Worm (Caenorhabditis elegans) whole organism, L4 larva: ENCODE data around the gene arx-2.
"Not testable (repeated sequence)": the region's sequence is repeated elsewhere in the genome, so short reads cannot be mapped to it uniquely, and the experiment has no call there.

Source experiments
- D1046.2 ChIP-seq: fragments of 200-800 bp; sonication (Bioruptor generic); IDR thresholded peaks from 2 replicates; pipeline ENCODE4 v1.3.6; 2022; ENCODE audit warnings: missing genetic modification characterization, missing compliant biosample characterization
- F37D6.2 ChIP-seq: sonication (generic microtip); optimal IDR thresholded peaks from 2 replicates; lab custom pipeline; 2016; ENCODE audit warnings: mild to moderate bottlenecking, missing genetic modification characterization, missing compliant biosample characterization
- F49E8.2 ChIP-seq: sonication (generic microtip); optimal IDR thresholded peaks from 2 replicates; lab custom pipeline; 2016; ENCODE audit warnings: missing compliant biosample characterization, mild to moderate bottlenecking, missing genetic modification characterization, borderline replicate concordance
- T20F7.1 ChIP-seq: fragments of 200-800 bp; sonication (Bioruptor generic); optimal IDR thresholded peaks from 2 replicates; lab custom pipeline; 2018; ENCODE audit warnings: mild to moderate bottlenecking, missing genetic modification characterization, missing compliant biosample characterization
- Y48G9A.11 ChIP-seq: fragments of 200-800 bp; sonication (Bioruptor generic); IDR thresholded peaks from 2 replicates; pipeline ENCODE4 v1.3.6; 2022; ENCODE audit warnings: missing genetic modification reagents, missing genetic modification characterization, missing compliant biosample characterization
- Y75B8A.6 ChIP-seq: fragments of 200-800 bp; sonication (Bioruptor generic); IDR thresholded peaks from 2 replicates; pipeline ENCODE4 v1.3.6; 2022; ENCODE audit warnings: missing genetic modification reagents, missing genetic modification characterization, missing compliant biosample characterization
- aha-1 ChIP-seq: fragments of 150-350 bp; peaks from one replicate; lab custom pipeline; 2014; ENCODE audit warnings: missing biosample characterization, missing genetic modification characterization
- aly-2 ChIP-seq: sonication (generic microtip); optimal IDR thresholded peaks from 2 replicates; lab custom pipeline; 2018; ENCODE audit warnings: missing biosample characterization, missing genetic modification characterization
- ama-1 ChIP-seq: fragments of 150-350 bp; optimal IDR thresholded peaks from 2 replicates; lab custom pipeline; 2014; ENCODE audit warnings: inconsistent platforms, mixed read lengths
- ceh-20 ChIP-seq: fragments of 200-800 bp; sonication (Bioruptor generic); IDR thresholded peaks from 2 replicates; pipeline ENCODE4 v1.3.6; 2022; ENCODE audit warnings: missing genetic modification reagents, missing genetic modification characterization, missing compliant biosample characterization
- ceh-28 ChIP-seq: fragments of 150-350 bp; optimal IDR thresholded peaks from 2 replicates; lab custom pipeline; 2014; ENCODE audit warnings: missing biosample characterization, missing genetic modification reagents, missing genetic modification characterization
- ctbp-1 ChIP-seq: fragments of 200-800 bp; sonication (Bioruptor generic); IDR thresholded peaks from 2 replicates; pipeline ENCODE4 v1.3.6; 2022; ENCODE audit warnings: missing genetic modification reagents, missing genetic modification characterization, missing compliant biosample characterization
- daf-16 ChIP-seq, 3 experiments: sonication (generic microtip); optimal IDR thresholded peaks; 2 replicates each; lab custom pipeline; 2016 to 2017; ENCODE audit warnings: missing genetic modification characterization in 3 of 3, missing genetic modification reagents in 3 of 3, mild to moderate bottlenecking in 2 of 3, missing compliant biosample characterization in 2 of 3, missing biosample characterization in 1 of 3, moderate library complexity in 1 of 3
- dmd-6 ChIP-seq: fragments of 200-800 bp; sonication (Bioruptor generic); IDR thresholded peaks from 2 replicates; pipeline ENCODE4 v1.3.6; 2022; ENCODE audit warnings: missing genetic modification reagents, missing genetic modification characterization, missing compliant biosample characterization
- dve-1 ChIP-seq: sonication (generic microtip); optimal IDR thresholded peaks from 2 replicates; lab custom pipeline; 2017; ENCODE audit warnings: antibody characterized with exemption, mild to moderate bottlenecking, missing genetic modification characterization, missing compliant biosample characterization; ENCODE audit not compliant: insufficient read depth
- egl-27 ChIP-seq: sonication (generic microtip); optimal IDR thresholded peaks from 3 replicates; lab custom pipeline; 2017; ENCODE audit warnings: missing biosample characterization, missing genetic modification reagents, missing genetic modification characterization
- fkh-10 ChIP-seq: fragments of 150-350 bp; optimal IDR thresholded peaks from 2 replicates; lab custom pipeline; 2014; ENCODE audit warnings: missing biosample characterization, missing genetic modification reagents, missing genetic modification characterization
- hif-1 ChIP-seq, 2 experiments: sonication (generic microtip); optimal IDR thresholded peaks; 2 replicates each; lab custom pipeline; 2016 to 2017; ENCODE audit warnings: missing compliant biosample characterization in 2 of 2, missing genetic modification characterization in 2 of 2, missing genetic modification reagents in 2 of 2, missing genotype in 2 of 2, mild to moderate bottlenecking in 1 of 2
- jun-1 ChIP-seq: fragments of 150-350 bp; optimal IDR thresholded peaks from 2 replicates; lab custom pipeline; 2014; ENCODE audit warnings: missing biosample characterization, missing genetic modification reagents, missing genetic modification characterization
- lin-1 ChIP-seq: fragments of 200-800 bp; sonication (Bioruptor generic); IDR thresholded peaks from 2 replicates; pipeline ENCODE4 v1.3.6; 2022; ENCODE audit warnings: missing genetic modification reagents, missing genetic modification characterization, missing compliant biosample characterization
- lin-13 ChIP-seq: fragments of 150-350 bp; optimal IDR thresholded peaks from 2 replicates; lab custom pipeline; 2014; ENCODE audit warnings: missing biosample characterization, missing genetic modification reagents, missing genetic modification characterization
- lin-29 ChIP-seq: fragments of 200-800 bp; sonication (Bioruptor generic); IDR thresholded peaks from 2 replicates; pipeline ENCODE4 v1.3.6; 2022; ENCODE audit warnings: missing genetic modification reagents, missing genetic modification characterization, missing compliant biosample characterization
- lin-38 ChIP-seq: fragments of 200-800 bp; sonication (Bioruptor generic); IDR thresholded peaks from 2 replicates; pipeline ENCODE4 v1.3.6; 2022; ENCODE audit warnings: missing genetic modification reagents, missing genetic modification characterization, missing compliant biosample characterization
- lsy-2 ChIP-seq, 2 experiments: fragments of 150-350 bp in 1 of 2; sonication (generic microtip) in 1 of 2; optimal IDR thresholded peaks; 2 replicates each; lab custom pipeline; 2014 to 2017; ENCODE audit warnings: missing biosample characterization in 2 of 2, missing genetic modification characterization in 2 of 2
- madf-9 ChIP-seq: fragments of 200-800 bp; sonication (Bioruptor generic); conservative IDR thresholded peaks from 2 replicates; pipeline ENCODE4 v1.3.6; 2022; ENCODE audit warnings: missing genetic modification reagents, missing genetic modification characterization, missing compliant biosample characterization
- mdt-29 ChIP-seq: fragments of 200-800 bp; sonication (Bioruptor generic); IDR thresholded peaks from 2 replicates; pipeline ENCODE4 v1.3.6; 2022; ENCODE audit warnings: missing genetic modification reagents, missing genetic modification characterization, missing compliant biosample characterization
- mep-1 ChIP-seq: fragments of 150-350 bp; sonication (generic microtip); optimal IDR thresholded peaks from 3 replicates; lab custom pipeline; 2014; ENCODE audit warnings: missing biosample characterization, missing genetic modification characterization
- mes-2 ChIP-seq: sonication (generic microtip); optimal IDR thresholded peaks from 2 replicates; lab custom pipeline; 2016; ENCODE audit warnings: missing genotype, mild to moderate bottlenecking, missing genetic modification characterization, missing compliant biosample characterization; ENCODE audit not compliant: poor library complexity, severe bottlenecking
- mxl-3 ChIP-seq: fragments of 200-800 bp; sonication (Bioruptor generic); optimal IDR thresholded peaks from 2 replicates; lab custom pipeline; 2018; ENCODE audit warnings: mild to moderate bottlenecking, missing genetic modification characterization, missing compliant biosample characterization
- nhr-10 ChIP-seq: fragments of 150-350 bp; optimal IDR thresholded peaks from 2 replicates; lab custom pipeline; 2014; ENCODE audit warnings: missing biosample characterization, missing genetic modification characterization
- nhr-42 ChIP-seq: fragments of 200-800 bp; sonication (Bioruptor generic); IDR thresholded peaks from 2 replicates; pipeline ENCODE4 v1.3.6; 2022; ENCODE audit warnings: missing genetic modification characterization, missing compliant biosample characterization
- nhr-48 ChIP-seq: sonication (generic microtip); optimal IDR thresholded peaks from 2 replicates; lab custom pipeline; 2016; ENCODE audit warnings: mild to moderate bottlenecking, missing genetic modification characterization, missing compliant biosample characterization
- nhr-6 ChIP-seq: fragments of 150-350 bp; optimal IDR thresholded peaks from 2 replicates; lab custom pipeline; 2014; ENCODE audit warnings: missing biosample characterization, missing genetic modification characterization
- nhr-76 ChIP-seq: fragments of 150-350 bp; optimal IDR thresholded peaks from 2 replicates; lab custom pipeline; 2014; ENCODE audit warnings: missing biosample characterization, missing genetic modification characterization
- nhr-77 ChIP-seq: fragments of 150-350 bp; optimal IDR thresholded peaks from 2 replicates; lab custom pipeline; 2014; ENCODE audit warnings: missing biosample characterization, missing genetic modification characterization
- pha-4 ChIP-seq, 2 experiments: fragments of 150-350 bp in 1 of 2; fragments of 200-800 bp in 1 of 2; sonication (Bioruptor generic) in 1 of 2; IDR thresholded peaks in 1 of 2; optimal IDR thresholded peaks in 1 of 2; 2 replicates each; pipeline versions ENCODE4 v1.3.6 to Lab custom; 2014 to 2022; ENCODE audit warnings: missing genetic modification characterization in 2 of 2, missing genetic modification reagents in 2 of 2, missing biosample characterization in 1 of 2, missing compliant biosample characterization in 1 of 2
- rbr-2 ChIP-seq: sonication (generic microtip); optimal IDR thresholded peaks from 2 replicates; lab custom pipeline; 2016; ENCODE audit warnings: missing genotype, missing genetic modification characterization, missing compliant biosample characterization
- saeg-2 ChIP-seq: fragments of 200-800 bp; sonication (Bioruptor generic); IDR thresholded peaks from 2 replicates; pipeline ENCODE4 v1.3.6; 2022; ENCODE audit warnings: missing genetic modification reagents, missing genetic modification characterization, missing compliant biosample characterization
- set-16 ChIP-seq: fragments of 200-800 bp; sonication (Bioruptor generic); IDR thresholded peaks from 2 replicates; pipeline ENCODE4 v1.3.6; 2022; ENCODE audit warnings: missing genetic modification reagents, missing genetic modification characterization, missing compliant biosample characterization
- snpc-1.2 ChIP-seq: fragments of 200-800 bp; sonication (Bioruptor generic); IDR thresholded peaks from 2 replicates; pipeline ENCODE4 v1.3.6; 2022; ENCODE audit warnings: missing genetic modification reagents, missing genetic modification characterization, missing compliant biosample characterization
- spr-1 ChIP-seq: sonication (generic microtip); optimal IDR thresholded peaks from 2 replicates; lab custom pipeline; 2016; ENCODE audit warnings: mild to moderate bottlenecking, missing genetic modification characterization, missing compliant biosample characterization
- spr-3 ChIP-seq: fragments of 200-800 bp; sonication (Bioruptor generic); optimal IDR thresholded peaks from 2 replicates; lab custom pipeline; 2018; ENCODE audit warnings: mild to moderate bottlenecking, missing genetic modification characterization, missing compliant biosample characterization
- vab-7 ChIP-seq: fragments of 200-800 bp; sonication (Bioruptor generic); IDR thresholded peaks from 2 replicates; pipeline ENCODE4 v1.3.6; 2022; ENCODE audit warnings: missing genetic modification reagents, missing genetic modification characterization, missing compliant biosample characterization
- zag-1 ChIP-seq: fragments of 150-350 bp; optimal IDR thresholded peaks from 2 replicates; lab custom pipeline; 2014; ENCODE audit warnings: missing biosample characterization, missing genetic modification characterization
- zip-11 ChIP-seq: fragments of 200-800 bp; sonication (Bioruptor generic); IDR thresholded peaks from 2 replicates; pipeline ENCODE4 v1.3.6; 2022; ENCODE audit warnings: missing genetic modification characterization, missing compliant biosample characterization

arx-2 gene

DNA sequence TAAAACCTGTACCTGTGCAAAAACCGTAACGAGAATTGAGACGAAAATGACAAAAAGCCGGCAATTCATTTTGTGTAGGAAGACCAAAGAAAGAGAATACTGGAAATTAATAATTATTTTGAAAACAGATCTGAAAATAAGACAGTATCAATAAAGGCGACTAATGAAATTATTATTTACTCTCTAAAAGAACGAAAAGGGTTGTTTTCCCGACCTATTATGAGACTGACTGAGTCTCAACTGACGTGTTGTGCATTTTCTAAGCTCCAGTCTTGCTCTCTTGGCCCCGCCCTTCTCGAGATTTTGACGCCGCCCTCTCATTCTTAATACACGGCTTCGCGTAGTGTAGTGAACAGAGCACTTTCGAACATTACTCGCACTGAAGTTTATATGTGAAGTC is 11.9 kb upstream of the arx-2 start, which contains the start of gene K07C5.9:
K07C5.9 (minus strand) TSS at position 101 of the 400 bp plus-strand sequence.
- TF ChIP-seq nhr-6 (tag; lab: Kevin White, UChicago) (no peak), saeg-2 (GFP tag; lab: Robert Waterston, UW) (no peak), mes-2 (tag; lab: Kevin White, UChicago) (peak; percentile 8), jun-1 (tag; lab: Kevin White, UChicago) (no peak), lin-38 (0 out of 2 replicates have a peak, but pooled peaks have one; percentile 10), lsy-2 (tag; optimal IDR thresholded peaks at IDR 0.05; lab: Kevin White, UChicago) (no peak), zag-1 (no peak), aly-2 (no peak), mdt-29 (no peak), lin-13 (GFP tag; lab: Kevin White, UChicago) (no peak), egl-27 (no peak), nhr-76 (tag; lab: Kevin White, UChicago) (no peak), dve-1 (tag; lab: Kevin White, UChicago) (no peak), set-16 (GFP tag; lab: Robert Waterston, UW) (no peak), nhr-77 (tag; lab: Kevin White, UChicago) (no peak), spr-3 (GFP tag; lab: Kevin White, UChicago) (no peak), ceh-28 (tag; lab: Kevin White, UChicago) (no peak), F49E8.2 (tag; lab: Kevin White, UChicago) (no peak), ama-1 (lab: Kevin White, UChicago) (no peak), fkh-10 (GFP tag; lab: Kevin White, UChicago) (no peak), daf-16 (GFP tag; optimal IDR thresholded peaks at IDR 0.05; lab: Kevin White, UChicago) (no peak), daf-16 (tag; optimal IDR thresholded peaks at IDR 0.05; lab: Kevin White, UChicago) (peak; percentile 25)

DNA sequence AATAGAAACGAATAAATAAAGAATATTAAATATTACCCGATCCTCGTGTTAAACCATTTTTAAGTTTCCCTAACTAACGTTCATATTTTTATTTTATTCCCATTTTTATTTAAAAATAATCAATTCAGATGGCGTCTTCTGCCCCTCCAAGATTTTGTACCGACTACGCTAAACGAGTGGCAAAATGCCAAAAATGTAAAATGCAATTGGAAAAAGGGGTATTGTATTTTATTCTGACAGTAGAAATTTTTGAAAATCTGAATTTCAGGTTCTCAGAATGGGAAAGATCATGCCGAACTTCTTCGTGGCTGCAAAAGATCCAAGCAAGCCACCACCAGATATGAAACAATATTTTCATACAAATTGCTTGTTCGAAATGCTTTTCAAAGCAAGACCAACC is 4.7 kb upstream of the arx-2 start, which contains the start of gene K07C5.3:
K07C5.3 (plus strand) TSS at position 129 of the 400 bp plus-strand sequence.
- TF ChIP-seq lin-38 (peak; percentile 27; the same call in 1 of the 2 replicates), vab-7 (GFP tag; lab: Robert Waterston, UW) (peak; percentile 12; the same call in 1 of the 2 replicates), nhr-10 (no peak), egl-27 (no peak), nhr-48 (no peak)

DNA sequence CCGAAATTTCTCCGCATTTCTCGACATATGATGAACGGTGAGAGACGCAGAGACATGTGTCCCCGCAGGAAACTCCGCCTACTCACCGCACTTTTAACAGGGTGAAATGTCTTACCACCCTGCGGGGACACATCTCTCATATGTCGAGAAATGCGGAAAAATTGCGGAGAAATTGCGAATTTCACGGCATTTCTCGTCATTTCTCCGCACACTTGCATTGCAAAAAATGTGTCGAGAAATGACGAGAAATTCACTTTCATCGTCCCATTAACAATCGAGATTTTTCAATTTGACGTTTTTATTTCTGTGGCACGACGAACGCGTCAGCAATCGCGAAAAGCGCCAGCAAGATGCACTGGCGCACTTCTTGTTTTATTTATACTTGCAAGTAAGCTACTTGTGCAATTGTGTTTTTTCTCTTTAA is 3.8 kb upstream of the arx-2 start, which contains the start of gene K07C5.13:
K07C5.13 (plus strand) TSS at position 151 of the 424 bp plus-strand sequence.
- peak; percentile 95 for TF ChIP-seq ceh-20 (GFP tag; lab: Robert Waterston, UW)
- TF ChIP-seq D1046.2 (GFP tag; lab: Robert Waterston, UW) = peak; percentile 89
- TF ChIP-seq daf-16 (GFP tag; optimal IDR thresholded peaks at IDR 0.05; lab: Kevin White, UChicago) = peak in 1 of 2 experiments; percentile 51
- TF ChIP-seq daf-16, pha-4 (tag; optimal IDR thresholded peaks at IDR 0.05; lab: Kevin White, UChicago): not testable (repeated sequence)
- TF ChIP-seq lin-1 (GFP tag; lab: Robert Waterston, UW) = peak; percentile 84
- peak; percentile 71 for TF ChIP-seq spr-1 (tag; lab: Kevin White, UChicago)
- peak; percentile 94 for TF ChIP-seq Y75B8A.6 (GFP tag; lab: Robert Waterston, UW)
- 0 out of 2 replicates have a peak, but pooled peaks have one; percentile 23 for TF ChIP-seq zip-11 (GFP tag; lab: Robert Waterston, UW)
- peak in 1 of 2 experiments; percentile 21 for TF ChIP-seq lsy-2 (tag; optimal IDR thresholded peaks at IDR 0.05; lab: Kevin White, UChicago)
- peak; percentile 93 for TF ChIP-seq dmd-6
- peak; percentile 89 for TF ChIP-seq Y48G9A.11
- TF ChIP-seq set-16 (GFP tag; lab: Robert Waterston, UW) = peak; percentile 63
- peak; percentile 78 for TF ChIP-seq mes-2 (tag; lab: Kevin White, UChicago)
- TF ChIP-seq nhr-42 (GFP tag; lab: Robert Waterston, UW) = peak; percentile 92
- peak; percentile 91 for TF ChIP-seq ctbp-1 (GFP tag; lab: Robert Waterston, UW)
- TF ChIP-seq lin-38 = peak; percentile 92
- TF ChIP-seq aha-1 (tag; lab: Kevin White, UChicago) = peak; percentile 93
- peak; percentile 84 for TF ChIP-seq madf-9 (GFP tag; lab: Robert Waterston, UW)
- TF ChIP-seq mxl-3 = peak; percentile 54
- TF ChIP-seq rbr-2 (tag; lab: Kevin White, UChicago) = peak; percentile 80
- TF ChIP-seq lin-29 (GFP tag; lab: Robert Waterston, UW) = peak; percentile 92
- peak; percentile 65 for TF ChIP-seq T20F7.1 (GFP tag; lab: Kevin White, UChicago)
- peak; percentile 95 for TF ChIP-seq nhr-48
- TF ChIP-seq F37D6.2 = peak; percentile 67
- TF ChIP-seq snpc-1.2 (GFP tag; lab: Robert Waterston, UW) = peak; percentile 82
- peak; percentile 16 to 30 for TF ChIP-seq hif-1 (tag; optimal IDR thresholded peaks at IDR 0.05; lab: Kevin White, UChicago)
- TF ChIP-seq pha-4 (GFP tag; IDR thresholded peaks at IDR 0.05; lab: Robert Waterston, UW) = peak; percentile 91
- TF ChIP-seq mep-1 = peak; percentile 32
